Fruit fly (Drosophila melanogaster) S2 (cell line): ENCODE measurements around the gene CG14082.

ENCODE experiments used
- CG8478 ChIP-seq: fragments of >200 bp; optimal IDR thresholded peaks from 2 replicates; lab custom pipeline; 2018
- CTCF ChIP-seq, 2 experiments: fragments of >200 bp; optimal IDR thresholded peaks; 2 replicates each; lab custom pipeline; 2018

DNA sequence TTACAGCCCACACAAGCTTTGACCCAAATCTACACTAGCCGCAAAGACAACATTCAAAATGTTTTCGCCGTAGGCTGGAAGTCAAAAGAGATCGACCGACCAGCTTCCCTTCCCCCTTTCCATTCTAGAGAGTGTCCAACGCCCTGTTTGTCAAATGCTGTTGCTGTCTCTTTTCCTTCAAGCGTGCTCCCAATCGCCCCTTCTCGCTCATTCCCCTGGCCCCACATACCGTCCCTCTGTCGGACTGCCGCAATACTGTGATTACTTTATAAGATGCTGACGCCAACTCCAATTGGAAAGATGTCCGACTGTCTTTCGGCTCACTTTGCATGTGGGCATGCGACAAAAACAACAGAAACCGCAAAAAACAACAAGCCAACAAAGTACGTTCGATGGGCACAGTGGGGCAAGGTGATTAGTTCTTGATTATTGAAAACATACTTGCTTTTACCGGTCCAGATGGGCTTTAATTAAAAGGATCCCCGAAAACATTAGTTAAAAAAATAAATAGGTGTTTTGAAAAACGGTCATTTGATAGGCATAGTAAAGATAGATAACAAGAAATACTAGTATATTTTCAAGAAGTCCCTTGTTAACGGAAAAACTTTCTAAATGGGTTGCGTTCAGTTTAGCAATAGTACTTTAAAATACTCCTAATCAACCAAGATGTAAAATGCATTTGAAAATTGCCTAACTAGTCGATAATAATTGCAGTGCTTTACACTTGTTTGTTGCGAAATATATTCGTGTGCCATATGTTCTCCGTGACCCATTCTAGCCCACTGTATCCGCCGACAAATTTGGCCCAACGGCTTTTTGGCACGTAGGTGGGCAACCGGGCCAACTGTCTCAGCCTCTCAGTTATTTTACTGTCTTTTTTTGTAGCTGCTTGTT is 58.7 kb downstream of the CG14082 start:
- TF ChIP-seq CTCF (optimal IDR thresholded peaks at IDR 0.05; lab: Kevin White, UChicago) (no peak), CG8478 (no peak)
